Fruit fly (Drosophila melanogaster): Measurements from ENCODE around the gene PH4alphaSG1.

The PH4alphaSG1 gene

dm6 chr3R:30505561-30506037, at the start of gene PH4alphaSG1, which contains the start of gene CG15539:
TSS of gene PH4alphaSG1 (minus strand) at chr3R:30505661.
TSS of gene CG15539 (plus strand) at chr3R:30505987.
- no peak for TF ChIP-seq psq (optimal IDR thresholded peaks at IDR 0.05)
- TF ChIP-seq ttk (optimal IDR thresholded peaks at IDR 0.05) = no peak
- no peak for TF ChIP-seq h (optimal IDR thresholded peaks at IDR 0.05)
- TF ChIP-seq insv (optimal IDR thresholded peaks at IDR 0.05) = no peak
- TF ChIP-seq Myc (optimal IDR thresholded peaks at IDR 0.05) = no peak
- no peak for TF ChIP-seq Sin3A (optimal IDR thresholded peaks at IDR 0.05)

dm6 chr3R:30552548-30552947, 47.1 kb upstream of the PH4alphaSG1 start:
- TF ChIP-seq psq (optimal IDR thresholded peaks at IDR 0.05) (no peak), ttk (optimal IDR thresholded peaks at IDR 0.05) (no peak), insv (optimal IDR thresholded peaks at IDR 0.05) (no peak), Sin3A (optimal IDR thresholded peaks at IDR 0.05) (no peak), Myc (optimal IDR thresholded peaks at IDR 0.05) (no peak), h (optimal IDR thresholded peaks at IDR 0.05) (no peak)

dm6 chr3R:30550044-30550443, 44.6 kb upstream of the PH4alphaSG1 start:
- TF ChIP-seq ttk (optimal IDR thresholded peaks at IDR 0.05) (no peak), insv (optimal IDR thresholded peaks at IDR 0.05) (no peak), Myc (optimal IDR thresholded peaks at IDR 0.05) (no peak), Sin3A (optimal IDR thresholded peaks at IDR 0.05) (no peak), h (optimal IDR thresholded peaks at IDR 0.05) (no peak), psq (optimal IDR thresholded peaks at IDR 0.05) (no peak)

dm6 chr3R:30544974-30545373, 39.5 kb upstream of the PH4alphaSG1 start:
- TF ChIP-seq ttk (optimal IDR thresholded peaks at IDR 0.05) = no peak
- no peak for TF ChIP-seq h (optimal IDR thresholded peaks at IDR 0.05)
- TF ChIP-seq Sin3A (optimal IDR thresholded peaks at IDR 0.05) = no peak
- no peak for TF ChIP-seq Myc (optimal IDR thresholded peaks at IDR 0.05)
- no peak for TF ChIP-seq psq (optimal IDR thresholded peaks at IDR 0.05)
- no peak for TF ChIP-seq insv (optimal IDR thresholded peaks at IDR 0.05)

dm6 chr3R:30541469-30541868, 36.0 kb upstream of the PH4alphaSG1 start:
- TF ChIP-seq h (optimal IDR thresholded peaks at IDR 0.05) = no peak
- no peak for TF ChIP-seq insv (optimal IDR thresholded peaks at IDR 0.05)
- TF ChIP-seq psq (optimal IDR thresholded peaks at IDR 0.05) = no peak
- no peak for TF ChIP-seq ttk (optimal IDR thresholded peaks at IDR 0.05)
- no peak for TF ChIP-seq Myc (optimal IDR thresholded peaks at IDR 0.05)
- TF ChIP-seq Sin3A (optimal IDR thresholded peaks at IDR 0.05) = no peak

dm6 chr3R:30540196-30540595, 34.7 kb upstream of the PH4alphaSG1 start:
- TF ChIP-seq h (optimal IDR thresholded peaks at IDR 0.05) (no peak), Sin3A (optimal IDR thresholded peaks at IDR 0.05) (no peak), Myc (optimal IDR thresholded peaks at IDR 0.05) (no peak), psq (optimal IDR thresholded peaks at IDR 0.05) (no peak), insv (optimal IDR thresholded peaks at IDR 0.05) (no peak), ttk (optimal IDR thresholded peaks at IDR 0.05) (no peak)

- TF ChIP-seq Myc (optimal IDR thresholded peaks at IDR 0.05) (no peak), h (optimal IDR thresholded peaks at IDR 0.05) (no peak), ttk (optimal IDR thresholded peaks at IDR 0.05) (no peak), Sin3A (optimal IDR thresholded peaks at IDR 0.05) (no peak), psq (optimal IDR thresholded peaks at IDR 0.05) (no peak), insv (optimal IDR thresholded peaks at IDR 0.05) (no peak)
Measured at dm6 chr3R:30536919-30537318, 31.5 kb upstream of the PH4alphaSG1 start.

dm6 chr3R:30536432-30536831, 31.0 kb upstream of the PH4alphaSG1 start:
- TF ChIP-seq ttk (optimal IDR thresholded peaks at IDR 0.05) = no peak
- no peak for TF ChIP-seq h (optimal IDR thresholded peaks at IDR 0.05)
- no peak for TF ChIP-seq psq (optimal IDR thresholded peaks at IDR 0.05)
- no peak for TF ChIP-seq Sin3A (optimal IDR thresholded peaks at IDR 0.05)
- TF ChIP-seq insv (optimal IDR thresholded peaks at IDR 0.05) = no peak
- no peak for TF ChIP-seq Myc (optimal IDR thresholded peaks at IDR 0.05)

- TF ChIP-seq Myc (optimal IDR thresholded peaks at IDR 0.05) (no peak), ttk (optimal IDR thresholded peaks at IDR 0.05) (no peak), h (optimal IDR thresholded peaks at IDR 0.05) (no peak), psq (optimal IDR thresholded peaks at IDR 0.05) (no peak), insv (optimal IDR thresholded peaks at IDR 0.05) (no peak), Sin3A (optimal IDR thresholded peaks at IDR 0.05) (no peak)
Measured at dm6 chr3R:30534444-30534843, 29.0 kb upstream of the PH4alphaSG1 start.

dm6 chr3R:30531989-30532653, 26.7 kb upstream of the PH4alphaSG1 start, which contains the start of gene tmod:
TSS of gene tmod (plus strand) at chr3R:30532607.
- no peak for TF ChIP-seq psq (optimal IDR thresholded peaks at IDR 0.05)
- TF ChIP-seq insv (optimal IDR thresholded peaks at IDR 0.05) = no peak
- TF ChIP-seq h (optimal IDR thresholded peaks at IDR 0.05) = no peak
- no peak for TF ChIP-seq ttk (optimal IDR thresholded peaks at IDR 0.05)
- no peak for TF ChIP-seq Sin3A (optimal IDR thresholded peaks at IDR 0.05)
- TF ChIP-seq Myc (optimal IDR thresholded peaks at IDR 0.05) = no peak

- no peak for TF ChIP-seq Sin3A (optimal IDR thresholded peaks at IDR 0.05)
- TF ChIP-seq h (optimal IDR thresholded peaks at IDR 0.05) = no peak
- no peak for TF ChIP-seq psq (optimal IDR thresholded peaks at IDR 0.05)
- no peak for TF ChIP-seq insv (optimal IDR thresholded peaks at IDR 0.05)
- no peak for TF ChIP-seq ttk (optimal IDR thresholded peaks at IDR 0.05)
- no peak for TF ChIP-seq Myc (optimal IDR thresholded peaks at IDR 0.05)
Measured at dm6 chr3R:30531129-30531708, 25.8 kb upstream of the PH4alphaSG1 start.

dm6 chr3R:30529570-30529969, 24.1 kb upstream of the PH4alphaSG1 start:
- TF ChIP-seq Sin3A (optimal IDR thresholded peaks at IDR 0.05) = no peak
- no peak for TF ChIP-seq ttk (optimal IDR thresholded peaks at IDR 0.05)
- no peak for TF ChIP-seq Myc (optimal IDR thresholded peaks at IDR 0.05)
- no peak for TF ChIP-seq psq (optimal IDR thresholded peaks at IDR 0.05)
- no peak for TF ChIP-seq h (optimal IDR thresholded peaks at IDR 0.05)
- TF ChIP-seq insv (optimal IDR thresholded peaks at IDR 0.05) = no peak

Measured in Kc167 (cell line).